Worm (Caenorhabditis elegans) whole organism, midembryonic: Measurements from ENCODE around the gene srx-119.

Experiments used
- T22C8.4 ChIP-seq: fragments of 200-800 bp; sonication (Bioruptor generic); IDR thresholded peaks from 2 replicates; pipeline ENCODE4 v1.3.6; 2022; ENCODE audit warnings: missing genetic modification characterization, missing compliant biosample characterization
- cog-1 ChIP-seq: sonication (generic microtip); optimal IDR thresholded peaks from 2 replicates; lab custom pipeline; 2016; ENCODE audit warnings: missing genetic modification characterization, missing compliant biosample characterization
- flt-1 ChIP-seq: fragments of 200-800 bp; sonication (Bioruptor generic); IDR thresholded peaks from 2 replicates; pipeline ENCODE4 v1.3.6; 2022; ENCODE audit warnings: missing genetic modification characterization, missing compliant biosample characterization
- klf-2 ChIP-seq: fragments of 200-800 bp; sonication (Bioruptor generic); conservative IDR thresholded peaks from 2 replicates; pipeline ENCODE4 v1.3.6; 2022; ENCODE audit warnings: missing genetic modification reagents, missing genetic modification characterization, missing compliant biosample characterization
- med-1 ChIP-seq: sonication (generic microtip); optimal IDR thresholded peaks from 2 replicates; lab custom pipeline; 2017; ENCODE audit warnings: missing genetic modification characterization, mild to moderate bottlenecking, missing compliant biosample characterization, antibody characterized with exemption, missing genetic modification reagents; ENCODE audit not compliant: insufficient read depth
- ref-1 ChIP-seq: fragments of 200-800 bp; sonication (Bioruptor generic); conservative IDR thresholded peaks from 2 replicates; pipeline ENCODE4 v1.3.6; 2022; ENCODE audit warnings: missing genetic modification reagents, missing genetic modification characterization, missing compliant biosample characterization
- tab-1 ChIP-seq: fragments of 200-800 bp; sonication (Bioruptor generic); IDR thresholded peaks from 2 replicates; pipeline ENCODE4 v1.3.6; 2022; ENCODE audit warnings: missing genetic modification characterization, missing compliant biosample characterization
- ztf-23 ChIP-seq: fragments of 200-800 bp; sonication (Bioruptor generic); IDR thresholded peaks from 2 replicates; pipeline ENCODE4 v1.3.6; 2022; ENCODE audit warnings: missing genetic modification reagents, missing genetic modification characterization, missing compliant biosample characterization
- ztf-29 ChIP-seq: fragments of 200-800 bp; sonication (Bioruptor generic); IDR thresholded peaks from 2 replicates; pipeline ENCODE4 v1.3.6; 2022; ENCODE audit warnings: missing genetic modification reagents, missing genetic modification characterization, missing compliant biosample characterization

srx-119 gene

DNA sequence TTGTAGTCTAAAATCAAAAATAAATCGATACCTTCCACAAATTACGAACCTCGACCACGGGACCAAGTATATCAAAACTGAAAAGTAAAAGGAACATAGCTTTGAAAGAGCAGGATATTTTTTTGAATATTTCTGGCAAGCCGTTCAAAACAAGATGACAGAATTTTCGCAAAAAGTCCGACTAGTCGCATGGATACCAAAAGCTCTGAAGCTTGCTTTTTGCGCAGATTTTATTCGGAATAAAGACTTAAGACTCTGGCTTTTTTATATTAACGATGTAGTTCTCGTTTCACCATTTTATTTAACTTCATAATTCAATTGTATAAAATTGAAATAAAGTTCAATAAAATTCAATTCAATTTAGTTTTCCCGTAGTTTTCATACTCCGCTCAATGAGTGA lies 45.5 kb downstream of the srx-119 start, which contains the start of gene Y38E10A.2:
Gene Y38E10A.2 (minus strand): TSS at position 101 of the 400 bp plus-strand sequence.
- TF ChIP-seq tab-1 (GFP tag; lab: Robert Waterston, UW), result no peak
- TF ChIP-seq cog-1 (tag; lab: Kevin White, UChicago), result no peak
- TF ChIP-seq T22C8.4 (GFP tag; lab: Robert Waterston, UW), result no peak

DNA sequence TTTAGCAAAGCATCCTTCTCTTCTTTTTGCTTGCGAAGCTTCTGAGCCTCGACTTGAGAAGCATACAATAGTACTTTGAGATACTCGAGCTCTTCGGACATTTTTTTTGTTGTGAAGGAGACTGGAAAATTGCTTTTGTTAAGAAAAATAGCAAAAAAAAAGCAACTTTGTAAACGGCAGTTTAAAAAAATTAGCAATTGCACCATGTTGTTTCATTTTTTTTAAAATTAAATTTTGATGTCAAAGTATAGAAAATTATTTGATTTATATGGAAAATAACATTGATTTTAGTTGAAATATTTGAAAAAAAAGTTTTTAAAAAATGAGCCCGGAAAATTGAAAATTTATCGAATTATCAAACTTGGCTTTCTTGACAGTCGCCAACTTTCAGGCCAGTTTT lies 46.6 kb downstream of the srx-119 start, which contains the start of gene Y38E10A.3:
Gene Y38E10A.3 (minus strand): TSS at position 101 of the 400 bp plus-strand sequence.
- TF ChIP-seq cog-1 (tag; lab: Kevin White, UChicago) (no peak), klf-2 (GFP tag; lab: Robert Waterston, UW) (no peak), ztf-29 (GFP tag; lab: Robert Waterston, UW) (no peak), ztf-23 (no peak), med-1 (GFP tag; lab: Kevin White, UChicago) (no peak), tab-1 (GFP tag; lab: Robert Waterston, UW) (no peak), T22C8.4 (GFP tag; lab: Robert Waterston, UW) (no peak), flt-1 (GFP tag; lab: Robert Waterston, UW) (no peak), ref-1 (GFP tag; lab: Robert Waterston, UW) (no peak)

DNA sequence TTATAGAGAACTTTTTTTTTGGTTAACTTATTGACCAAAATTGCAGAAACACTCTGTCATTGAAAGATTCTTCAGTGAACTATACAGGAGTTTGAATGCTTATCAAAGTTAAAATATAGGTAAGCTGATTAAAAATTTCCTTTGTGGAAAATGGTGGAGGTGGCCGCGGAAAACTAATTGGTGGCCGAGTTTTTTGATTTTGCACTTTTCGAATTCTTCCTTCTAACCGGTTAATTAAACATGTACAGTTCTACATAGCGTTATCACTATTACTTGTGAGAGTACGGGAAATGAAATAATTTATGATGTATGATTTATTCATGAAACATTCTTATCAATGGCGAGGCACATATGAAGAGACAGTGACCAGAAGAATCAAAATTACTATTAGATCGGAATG lies 49.7 kb downstream of the srx-119 start, which contains the start of gene clec-8:
Gene clec-8 (minus strand): TSS at position 308 of the 400 bp plus-strand sequence.
- TF ChIP-seq tab-1 (GFP tag; lab: Robert Waterston, UW), result no peak
- no peak for TF ChIP-seq ztf-23
- TF ChIP-seq klf-2 (GFP tag; lab: Robert Waterston, UW), result no peak
- TF ChIP-seq flt-1 (GFP tag; lab: Robert Waterston, UW), result no peak
- TF ChIP-seq ztf-29 (GFP tag; lab: Robert Waterston, UW), result no peak
- no peak for TF ChIP-seq cog-1 (tag; lab: Kevin White, UChicago)
- no peak for TF ChIP-seq ref-1 (GFP tag; lab: Robert Waterston, UW)
- TF ChIP-seq T22C8.4 (GFP tag; lab: Robert Waterston, UW), result no peak
- no peak for TF ChIP-seq med-1 (GFP tag; lab: Kevin White, UChicago)
